Fruit fly (Drosophila melanogaster): Measurements from ENCODE around the gene CG9628.

The CG9628 gene

DNA sequence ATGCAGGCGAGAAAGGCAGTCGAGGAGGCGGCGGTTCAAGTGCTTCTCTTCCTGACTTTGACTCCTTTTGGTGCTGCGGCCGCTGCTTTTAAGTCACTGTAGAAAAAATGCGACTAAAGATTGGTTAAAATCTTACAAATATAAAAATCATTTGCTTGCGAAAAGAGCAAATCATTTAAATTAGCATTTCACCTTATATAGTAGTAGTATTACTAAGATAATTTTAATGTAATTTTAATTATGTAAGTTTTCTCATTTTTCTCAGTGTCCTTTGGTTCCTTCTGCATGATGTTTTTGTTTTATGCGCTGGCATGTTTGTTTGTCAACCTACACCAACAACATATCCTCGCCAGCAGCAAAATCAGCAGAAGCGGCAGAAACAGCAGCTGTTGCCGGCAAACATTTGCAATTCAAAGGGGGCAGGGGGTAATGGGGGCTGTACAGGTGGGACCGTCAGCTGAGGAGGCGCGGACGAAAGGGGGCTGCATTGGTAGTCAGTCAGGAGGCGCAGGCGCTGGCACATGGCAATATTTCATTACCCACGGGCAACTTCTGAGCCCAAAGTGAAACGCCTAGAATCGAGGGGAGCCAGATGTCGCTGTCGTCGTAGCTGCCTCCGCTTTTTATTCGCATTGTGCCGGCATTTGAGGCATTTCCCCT is 24.7 kb downstream of the CG9628 start (continued):
- TF ChIP-seq CG7368 (GFP tag; optimal IDR thresholded peaks at IDR 0.05) (peak; percentile 36), dac (GFP tag; optimal IDR thresholded peaks at IDR 0.05) (no peak), CG9139 (GFP tag; optimal IDR thresholded peaks at IDR 0.05) (peak; percentile 41), Sox15 (GFP tag; optimal IDR thresholded peaks at IDR 0.05) (peak; percentile 5), Sox14 (GFP tag; optimal IDR thresholded peaks at IDR 0.05) (peak; percentile 48), ss (GFP tag; optimal IDR thresholded peaks at IDR 0.05) (peak; percentile 77), acj6 (GFP tag; optimal IDR thresholded peaks at IDR 0.05) (peak; percentile 67), OdsH (GFP tag; optimal IDR thresholded peaks at IDR 0.05) (peak; percentile 72), svp (GFP tag) (peak; percentile 84), spab (GFP tag; optimal IDR thresholded peaks at IDR 0.05) (peak; percentile 42), fd85E (GFP tag; optimal IDR thresholded peaks at IDR 0.05) (no peak), Smox (GFP tag; optimal IDR thresholded peaks at IDR 0.05) (peak; percentile 67), CG15336 (GFP tag; IDR thresholded peaks at IDR 0.05) (peak; percentile 83), CG4318 (GFP tag; optimal IDR thresholded peaks at IDR 0.05) (peak; percentile 43), CG16779 (tag; optimal IDR thresholded peaks at IDR 0.05) (peak; percentile 43), eg (GFP tag; IDR thresholded peaks at IDR 0.05) (peak; percentile 57; the same call in 2 of the 3 replicates), Ets21C (GFP tag; optimal IDR thresholded peaks at IDR 0.05) (peak; percentile 23), pdm3 (GFP tag; optimal IDR thresholded peaks at IDR 0.05) (peak; percentile 49), CG6163 (GFP tag; IDR thresholded peaks at IDR 0.05) (peak; percentile 83), CG6792 (GFP tag; optimal IDR thresholded peaks at IDR 0.05) (peak; percentile 75), CG10669 (GFP tag; optimal IDR thresholded peaks at IDR 0.05) (peak; percentile 76), CG32006 (GFP tag; optimal IDR thresholded peaks at IDR 0.05) (peak; percentile 65), lz (GFP tag; optimal IDR thresholded peaks at IDR 0.05) (peak; percentile 60)

DNA sequence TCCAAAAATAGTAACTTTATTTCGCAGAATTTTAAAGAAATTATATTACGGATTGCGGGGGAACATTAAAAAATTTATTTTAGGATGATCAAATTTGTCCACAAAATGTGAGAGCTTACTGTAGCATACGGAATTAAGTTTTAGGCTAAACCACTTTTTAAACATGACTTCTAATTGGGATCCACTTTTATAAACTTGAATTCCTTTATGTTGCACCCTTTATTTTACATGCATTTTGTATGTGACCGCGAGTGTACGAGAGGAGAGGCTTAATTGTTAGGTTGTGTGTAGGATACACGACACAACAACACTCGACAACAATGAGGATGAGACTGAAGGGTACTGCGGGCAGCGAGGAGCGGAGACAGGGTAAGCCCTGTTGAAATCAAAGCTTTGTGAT is 26.3 kb downstream of the CG9628 start:
- TF ChIP-seq CG10669 (GFP tag; optimal IDR thresholded peaks at IDR 0.05): no peak
- 0 out of 3 replicates have a peak, but pooled peaks have one; percentile 19 for TF ChIP-seq CG8119 (GFP tag; IDR thresholded peaks at IDR 0.05)
- TF ChIP-seq acj6 (GFP tag; optimal IDR thresholded peaks at IDR 0.05): peak; percentile 20
- TF ChIP-seq esn (GFP tag; optimal IDR thresholded peaks at IDR 0.05): peak; percentile 15
- TF ChIP-seq CG16779 (tag; optimal IDR thresholded peaks at IDR 0.05): no peak
- peak; percentile 10 for TF ChIP-seq CG4318 (GFP tag; optimal IDR thresholded peaks at IDR 0.05)
- TF ChIP-seq pdm3 (GFP tag; optimal IDR thresholded peaks at IDR 0.05): peak; percentile 5
- TF ChIP-seq ss (GFP tag; optimal IDR thresholded peaks at IDR 0.05): no peak
- peak; percentile 14 for TF ChIP-seq Met (GFP tag; optimal IDR thresholded peaks at IDR 0.05)
- no peak for TF ChIP-seq CG8319 (GFP tag; optimal IDR thresholded peaks at IDR 0.05)
- TF ChIP-seq CG10631 (GFP tag; optimal IDR thresholded peaks at IDR 0.05): peak; percentile 5
- peak; percentile 7 for TF ChIP-seq Sox14 (GFP tag; optimal IDR thresholded peaks at IDR 0.05)
- no peak for TF ChIP-seq dsx (GFP tag; optimal IDR thresholded peaks at IDR 0.05; ENCODE audit: poor library complexity, severe bottlenecking)
- TF ChIP-seq OdsH (GFP tag; optimal IDR thresholded peaks at IDR 0.05): peak; percentile 19
- TF ChIP-seq CG6808 (GFP tag; optimal IDR thresholded peaks at IDR 0.05): peak; percentile 8
- TF ChIP-seq Blimp-1 (GFP tag; optimal IDR thresholded peaks at IDR 0.05): no peak
- TF ChIP-seq CG9139 (GFP tag; optimal IDR thresholded peaks at IDR 0.05): no peak
- TF ChIP-seq Hr38 (GFP tag; optimal IDR thresholded peaks at IDR 0.05): no peak
- TF ChIP-seq net (GFP tag; optimal IDR thresholded peaks at IDR 0.05): no peak
- no peak for TF ChIP-seq CG6163 (GFP tag; IDR thresholded peaks at IDR 0.05)
- no peak for TF ChIP-seq CG6276 (GFP tag; optimal IDR thresholded peaks at IDR 0.05)
- TF ChIP-seq CG31627 (GFP tag; optimal IDR thresholded peaks at IDR 0.05): peak; percentile 14
- peak; percentile 67 for TF ChIP-seq Eip78C (GFP tag)
- peak; percentile 30 for TF ChIP-seq achi (GFP tag; optimal IDR thresholded peaks at IDR 0.05)
- TF ChIP-seq CG3919 (GFP tag; optimal IDR thresholded peaks at IDR 0.05): no peak
- peak; percentile 13 for TF ChIP-seq Eip75B (GFP tag; optimal IDR thresholded peaks at IDR 0.05)
- TF ChIP-seq CG1621 (tag; optimal IDR thresholded peaks at IDR 0.05): no peak
- TF ChIP-seq topi (GFP tag; optimal IDR thresholded peaks at IDR 0.05): no peak
- TF ChIP-seq CG6854 (GFP tag; optimal IDR thresholded peaks at IDR 0.05): no peak
- TF ChIP-seq CG6792 (GFP tag; optimal IDR thresholded peaks at IDR 0.05): no peak
- peak; percentile 3 for TF ChIP-seq fd59A (GFP tag; optimal IDR thresholded peaks at IDR 0.05)
- 0 out of 2 replicates have a peak, but pooled peaks have one; percentile 29 for TF ChIP-seq Gug (GFP tag; IDR thresholded peaks at IDR 0.05)
- TF ChIP-seq Ets96B (tag; optimal IDR thresholded peaks at IDR 0.05): peak; percentile 27
- TF ChIP-seq CG32006 (GFP tag; optimal IDR thresholded peaks at IDR 0.05): peak; percentile 16
- no peak for TF ChIP-seq Eip93F (GFP tag; optimal IDR thresholded peaks at IDR 0.05)
- peak; percentile 28 for TF ChIP-seq Hr4 (GFP tag; optimal IDR thresholded peaks at IDR 0.05)

All from whole organism, prepupa.